Worm (Caenorhabditis elegans): Measurements from ENCODE around the gene R02F2.8.

- TF ChIP-seq sptf-2 (GFP tag; optimal IDR thresholded peaks at IDR 0.05) (no peak), let-607 (tag; optimal IDR thresholded peaks at IDR 0.05) (no peak), bed-2 (GFP tag; IDR thresholded peaks at IDR 0.05) (no peak), hlh-12 (tag; optimal IDR thresholded peaks at IDR 0.05) (no peak), attf-3 (GFP tag; conservative IDR thresholded peaks at IDR 0.05) (no peak), F49E8.2 (tag; optimal IDR thresholded peaks at IDR 0.05; ENCODE audit: insufficient read depth) (no peak), efl-1 (GFP tag; optimal IDR thresholded peaks at IDR 0.05) (no peak), snpc-4 (GFP tag; optimal IDR thresholded peaks at IDR 0.05) (no peak), snpc-4 (tag; optimal IDR thresholded peaks at IDR 0.05) (no peak), unc-62 (GFP tag; optimal IDR thresholded peaks at IDR 0.05) (no peak), aptf-2 (GFP tag; conservative IDR thresholded peaks at IDR 0.05) (no peak), C06A6.2 (GFP tag; conservative IDR thresholded peaks at IDR 0.05) (no peak), nfyb-1 (GFP tag; IDR thresholded peaks at IDR 0.05) (no peak)
Measured at ce11 chrIII:5521930-5522329, 26.9 kb upstream of the R02F2.8 start, which contains the start of gene D1044.4.
